Worm (Caenorhabditis elegans): ENCODE results near the gene K05F6.14.

Gene K05F6.14

DNA sequence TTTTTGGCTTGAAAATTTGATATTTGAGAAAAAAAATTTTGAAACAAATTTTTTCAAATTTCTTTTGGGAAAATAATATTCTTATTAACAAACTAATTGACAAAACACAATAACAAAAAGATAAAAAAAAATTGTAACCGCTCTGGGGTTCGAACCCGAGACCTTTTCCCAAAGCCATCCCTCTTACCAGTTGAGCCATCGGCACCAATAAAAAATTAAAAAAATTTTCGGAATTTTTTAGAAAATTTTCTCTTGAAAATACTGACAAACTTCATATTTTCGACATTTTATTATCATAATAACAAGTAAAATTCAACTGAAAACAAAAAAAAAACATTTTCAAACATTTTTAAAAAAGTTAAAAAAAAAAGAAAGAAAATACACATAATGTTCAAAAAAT lies 40.0 kb upstream of the K05F6.14 start:
- TF ChIP-seq sea-2 (GFP tag; IDR thresholded peaks at IDR 0.05), result no peak
- TF ChIP-seq tbp1 (GFP tag; optimal IDR thresholded peaks at IDR 0.05), result peak; percentile 75
- no peak for TF ChIP-seq mel-28 (tag; optimal IDR thresholded peaks at IDR 0.05; ENCODE audit: borderline replicate concordance)
- peak; percentile 23 for TF ChIP-seq rpc-1 (optimal IDR thresholded peaks at IDR 0.05)
- TF ChIP-seq rpc-1 (tag; optimal IDR thresholded peaks at IDR 0.05), result peak; percentile 65

DNA sequence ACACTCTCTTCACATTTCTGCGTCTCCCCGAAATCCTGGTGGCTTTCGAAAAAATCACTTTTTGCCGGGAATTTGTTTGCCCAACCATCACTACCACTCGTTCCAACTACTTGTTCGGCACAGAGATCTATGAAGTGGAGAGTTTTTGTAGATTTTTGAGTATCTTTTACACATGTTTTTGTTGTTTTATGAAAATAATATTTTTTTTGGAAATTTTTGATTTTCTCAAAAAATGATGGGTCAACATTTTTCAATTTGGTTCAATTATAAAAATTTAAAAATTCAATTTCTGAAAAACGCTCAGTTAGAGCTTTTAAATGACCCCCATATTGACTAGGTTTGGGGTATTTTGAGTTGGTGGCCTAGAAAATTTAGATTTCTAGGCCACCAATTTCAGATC lies 36.5 kb upstream of the K05F6.14 start, which contains the start of gene Y51H7BR.7:
TSS of gene Y51H7BR.7 (minus strand) at position 101 of the 400 bp plus-strand sequence.
- TF ChIP-seq nfya-2 (GFP tag; IDR thresholded peaks at IDR 0.05) (no peak), dpff-1 (tag; optimal IDR thresholded peaks at IDR 0.05) (no peak), nhr-90 (tag; optimal IDR thresholded peaks at IDR 0.05) (no peak), sptf-2 (GFP tag; optimal IDR thresholded peaks at IDR 0.05) (no peak), egl-18 (GFP tag; IDR thresholded peaks at IDR 0.05) (no peak), Y79H2A.3 (GFP tag; conservative IDR thresholded peaks at IDR 0.05) (no peak), atf-7 (tag; optimal IDR thresholded peaks at IDR 0.05) (no peak), T07F8.4 (tag; optimal IDR thresholded peaks at IDR 0.05) (no peak), F57C9.4 (tag; optimal IDR thresholded peaks at IDR 0.05) (no peak), pha-4 (tag; optimal IDR thresholded peaks at IDR 0.05) (no peak), repo-1 (tag; optimal IDR thresholded peaks at IDR 0.05) (no peak), ekl-4 (GFP tag; IDR thresholded peaks at IDR 0.05) (no peak), nhr-80 (tag; optimal IDR thresholded peaks at IDR 0.05) (no peak), nfyb-1 (GFP tag; IDR thresholded peaks at IDR 0.05) (no peak), F22D6.2 (tag; optimal IDR thresholded peaks at IDR 0.05) (no peak), nhr-27 (tag; optimal IDR thresholded peaks at IDR 0.05) (no peak), rcor-1 (GFP tag; IDR thresholded peaks at IDR 0.05) (no peak), ceh-100 (GFP tag; IDR thresholded peaks at IDR 0.05) (no peak), egl-44 (GFP tag; IDR thresholded peaks at IDR 0.05) (no peak)

DNA sequence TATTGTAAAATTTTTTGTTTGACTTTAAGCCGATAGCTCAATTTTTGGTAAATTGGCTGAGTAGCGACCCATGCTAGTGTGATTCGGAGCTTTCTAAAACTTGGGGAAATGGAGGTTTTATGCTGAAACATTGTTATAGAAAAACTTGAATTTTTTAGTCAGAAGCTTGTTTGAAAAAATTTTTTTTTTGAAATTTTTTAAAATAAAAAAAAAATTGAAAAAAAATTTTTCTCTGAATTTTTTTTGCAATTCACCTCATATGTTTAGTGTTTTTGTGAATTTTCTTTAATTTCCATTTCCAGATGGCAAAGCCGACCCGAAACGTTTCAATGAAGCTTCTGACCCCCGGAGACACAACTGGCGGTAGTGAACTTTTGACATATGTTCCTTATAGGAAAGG lies 32.9 kb upstream of the K05F6.14 start, which contains the start of gene Y51H7BR.4:
TSS of gene Y51H7BR.4 (plus strand) at position 301 of the 400 bp plus-strand sequence.
- TF ChIP-seq K11D2.4 (GFP tag; IDR thresholded peaks at IDR 0.05) (no peak), lsy-27 (tag; optimal IDR thresholded peaks at IDR 0.05; ENCODE audit: borderline replicate concordance, insufficient read depth) (no peak), B0336.3 (GFP tag; IDR thresholded peaks at IDR 0.05) (no peak), nhr-90 (tag; optimal IDR thresholded peaks at IDR 0.05) (no peak)

DNA sequence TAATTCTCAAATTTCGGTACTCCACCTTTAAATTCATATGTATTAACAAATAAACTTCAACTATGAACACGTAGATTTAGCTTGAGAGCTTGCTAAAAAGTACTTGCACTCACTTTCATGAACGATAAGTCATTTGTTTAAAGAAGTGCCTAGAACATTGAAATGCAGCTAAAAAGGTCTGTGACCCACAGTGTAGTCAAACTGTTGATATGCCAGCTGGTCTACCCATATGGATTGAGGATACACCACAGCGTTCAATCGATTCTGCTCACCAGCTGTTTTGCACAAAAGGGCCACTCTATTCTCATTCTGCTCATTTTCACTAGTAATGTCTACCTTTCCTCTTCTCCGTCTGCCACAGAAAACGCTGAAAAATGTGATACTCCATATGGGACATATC lies 26.0 kb upstream of the K05F6.14 start, which contains the start of gene fbxb-43:
TSS of gene fbxb-43 (plus strand) at position 301 of the 400 bp plus-strand sequence.
- TF ChIP-seq repo-1 (tag; optimal IDR thresholded peaks at IDR 0.05) (no peak), rpc-1 (optimal IDR thresholded peaks at IDR 0.05) (no peak), rpc-1 (tag; optimal IDR thresholded peaks at IDR 0.05) (no peak), cebp-2 (GFP tag; IDR thresholded peaks at IDR 0.05) (no peak), dox-1 (GFP tag; IDR thresholded peaks at IDR 0.05) (no peak), ztf-3 (GFP tag; optimal IDR thresholded peaks at IDR 0.05) (no peak), T26A5.8 (tag; optimal IDR thresholded peaks at IDR 0.05) (no peak), F23B12.7 (tag; optimal IDR thresholded peaks at IDR 0.05; ENCODE audit: insufficient read depth) (no peak), nhr-80 (tag; optimal IDR thresholded peaks at IDR 0.05) (no peak), madf-6 (GFP tag; IDR thresholded peaks at IDR 0.05) (no peak), nfya-1 (tag; optimal IDR thresholded peaks at IDR 0.05; ENCODE audit: borderline replicate concordance, insufficient read depth) (no peak), bed-2 (GFP tag; IDR thresholded peaks at IDR 0.05) (no peak), attf-5 (GFP tag; optimal IDR thresholded peaks at IDR 0.05) (no peak), dpl-1 (GFP tag; optimal IDR thresholded peaks at IDR 0.05) (no peak), aptf-3 (GFP tag; IDR thresholded peaks at IDR 0.05) (no peak), Y53F4B.3 (GFP tag; IDR thresholded peaks at IDR 0.05) (no peak), die-1 (tag; optimal IDR thresholded peaks at IDR 0.05) (no peak), snpc-1.3 (tag; optimal IDR thresholded peaks at IDR 0.05; ENCODE audit: insufficient read depth) (no peak), ekl-4 (GFP tag; IDR thresholded peaks at IDR 0.05) (no peak), F52B5.7 (tag; optimal IDR thresholded peaks at IDR 0.05) (no peak), hmg-20 (GFP tag; IDR thresholded peaks at IDR 0.05) (no peak)

Measured in whole organism, young adult.